Worm (Caenorhabditis elegans) whole organism, late embryonic: ENCODE results near the gene srw-84.

Source experiments
- F13H6.1 ChIP-seq: sonication (generic microtip); optimal IDR thresholded peaks from 2 replicates; lab custom pipeline; 2016; ENCODE audit warnings: missing genetic modification characterization, missing compliant biosample characterization
- ama-1 ChIP-seq: fragments of 150-350 bp; optimal IDR thresholded peaks from 2 replicates; lab custom pipeline; 2014
- ceh-6 ChIP-seq: fragments of 200-800 bp; sonication (Bioruptor generic); optimal IDR thresholded peaks from 2 replicates; lab custom pipeline; 2018; ENCODE audit warnings: mild to moderate bottlenecking, missing genetic modification characterization, missing compliant biosample characterization
- dmd-4 ChIP-seq: sonication (generic microtip); optimal IDR thresholded peaks from 2 replicates; lab custom pipeline; 2016; ENCODE audit warnings: borderline replicate concordance, missing genetic modification characterization, missing compliant biosample characterization
- fkh-10 ChIP-seq: fragments of 150-350 bp; optimal IDR thresholded peaks from 2 replicates; lab custom pipeline; 2014; ENCODE audit warnings: missing biosample characterization, missing genetic modification reagents, missing genetic modification characterization
- fkh-6 ChIP-seq: sonication (generic microtip); optimal IDR thresholded peaks from 2 replicates; lab custom pipeline; 2016; ENCODE audit warnings: missing genetic modification characterization, missing compliant biosample characterization
- madf-2 ChIP-seq: sonication (generic microtip); optimal IDR thresholded peaks from 2 replicates; lab custom pipeline; 2017; ENCODE audit warnings: missing genetic modification characterization, missing compliant biosample characterization
- nfya-1 ChIP-seq: sonication (generic microtip); optimal IDR thresholded peaks from 2 replicates; lab custom pipeline; 2017; ENCODE audit warnings: missing genetic modification characterization, mild to moderate bottlenecking, missing compliant biosample characterization, antibody characterized with exemption, moderate library complexity
- nhr-11 ChIP-seq: fragments of 150-350 bp; optimal IDR thresholded peaks from 2 replicates; lab custom pipeline; 2014; ENCODE audit warnings: missing biosample characterization, missing genetic modification characterization
- pax-1 ChIP-seq: fragments of 150-350 bp; optimal IDR thresholded peaks from 2 replicates; lab custom pipeline; 2014; ENCODE audit warnings: missing biosample characterization, missing genetic modification characterization
- pha-4 ChIP-seq: fragments of 150-350 bp; optimal IDR thresholded peaks from 2 replicates; lab custom pipeline; 2018; ENCODE audit warnings: missing biosample characterization, missing genetic modification reagents, missing genetic modification characterization
- rnt-1 ChIP-seq: sonication (generic microtip); optimal IDR thresholded peaks from 2 replicates; lab custom pipeline; 2016; ENCODE audit warnings: missing genetic modification characterization, missing compliant biosample characterization

DNA sequence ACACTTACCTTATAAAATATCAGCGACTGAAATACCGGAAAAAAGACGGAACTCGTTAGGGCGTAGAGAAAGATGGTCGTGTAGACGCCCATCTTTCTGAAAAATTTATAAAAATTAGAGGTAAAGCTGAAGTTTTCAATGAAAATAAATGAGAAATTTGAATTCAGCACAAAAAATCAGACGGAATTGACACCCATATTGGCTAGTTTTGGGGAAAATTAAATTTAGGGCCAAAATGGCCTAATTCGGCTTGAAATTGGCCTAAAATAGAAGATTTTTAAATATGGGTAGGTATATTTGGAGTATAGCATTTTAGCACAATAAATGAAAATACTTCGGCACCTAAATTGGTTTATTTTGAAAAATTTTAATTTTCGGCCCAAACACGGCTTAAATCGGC lies 9.0 kb downstream of the srw-84 start, which contains the start of gene slcr-46.2:
- no peak for TF ChIP-seq nfya-1 (tag; lab: Kevin White, UChicago)
- no peak for TF ChIP-seq madf-2 (tag; lab: Kevin White, UChicago)
- TF ChIP-seq ceh-6 (GFP tag; lab: Kevin White, UChicago) = no peak
- TF ChIP-seq dmd-4 (tag; lab: Kevin White, UChicago) = no peak
- no peak for TF ChIP-seq F13H6.1 (tag; lab: Kevin White, UChicago)
- TF ChIP-seq nhr-11 (tag; lab: Kevin White, UChicago) = no peak
- TF ChIP-seq pax-1 (tag; lab: Kevin White, UChicago) = no peak
- TF ChIP-seq pha-4 = no peak
- no peak for TF ChIP-seq fkh-6 (tag; lab: Kevin White, UChicago)
- no peak for TF ChIP-seq ama-1 (lab: Kevin White, UChicago)
- no peak for TF ChIP-seq rnt-1 (tag; lab: Kevin White, UChicago)
- no peak for TF ChIP-seq fkh-10 (GFP tag; lab: Kevin White, UChicago)
